Worm (Caenorhabditis elegans) whole organism, early embryonic: ENCODE results near the gene Y37H2A.1.

ENCODE experiments used
- B0310.2 ChIP-seq: sonication (generic microtip); optimal IDR thresholded peaks from 2 replicates; lab custom pipeline; 2016; ENCODE audit warnings: mild to moderate bottlenecking, missing genetic modification characterization, missing compliant biosample characterization
- F13C5.2 ChIP-seq: sonication (generic microtip); optimal IDR thresholded peaks from 2 replicates; lab custom pipeline; 2017; ENCODE audit warnings: mild to moderate bottlenecking, missing genetic modification characterization, inconsistent platforms, missing compliant biosample characterization
- aly-1 ChIP-seq: sonication (generic microtip); optimal IDR thresholded peaks from 2 replicates; lab custom pipeline; 2016; ENCODE audit warnings: missing genetic modification characterization, missing compliant biosample characterization
- ama-1 ChIP-seq: fragments of 150-350 bp; optimal IDR thresholded peaks from 2 replicates; lab custom pipeline; 2014
- ceh-13 ChIP-seq: fragments of 200-800 bp; sonication (Bioruptor generic); optimal IDR thresholded peaks from 2 replicates; lab custom pipeline; 2018; ENCODE audit warnings: mild to moderate bottlenecking, missing genetic modification characterization, missing compliant biosample characterization
- flt-1 ChIP-seq: fragments of 200-800 bp; sonication (Bioruptor generic); IDR thresholded peaks from 2 replicates; pipeline ENCODE4 v1.3.6; 2022; ENCODE audit warnings: missing genetic modification characterization, missing compliant biosample characterization
- hmbx-1 ChIP-seq: sonication (generic microtip); optimal IDR thresholded peaks from 2 replicates; lab custom pipeline; 2016; ENCODE audit warnings: mild to moderate bottlenecking, missing genetic modification characterization, missing compliant biosample characterization
- pes-1 ChIP-seq: fragments of 200-800 bp; sonication (Bioruptor generic); IDR thresholded peaks from 2 replicates; pipeline ENCODE4 v1.3.6; 2022; ENCODE audit warnings: missing genetic modification reagents, missing genetic modification characterization, missing compliant biosample characterization
- scrt-1 ChIP-seq: fragments of 200-800 bp; sonication (Bioruptor generic); IDR thresholded peaks from 2 replicates; pipeline ENCODE4 v1.3.6; 2022; ENCODE audit warnings: missing genetic modification characterization, missing compliant biosample characterization
- sea-1 ChIP-seq: fragments of 200-800 bp; sonication (Bioruptor generic); conservative IDR thresholded peaks from 2 replicates; pipeline ENCODE4 v1.3.6; 2022; ENCODE audit warnings: missing genetic modification characterization, missing compliant biosample characterization
- tbx-11 ChIP-seq: fragments of 200-800 bp; sonication (Bioruptor generic); IDR thresholded peaks from 2 replicates; pipeline ENCODE4 v1.3.6; 2022; ENCODE audit warnings: missing genetic modification characterization, missing compliant biosample characterization
- tbx-37 ChIP-seq: fragments of 200-800 bp; sonication (Bioruptor generic); conservative IDR thresholded peaks from 2 replicates; pipeline ENCODE4 v1.3.6; 2022; ENCODE audit warnings: missing genetic modification reagents, missing genetic modification characterization, missing compliant biosample characterization

- TF ChIP-seq pes-1 = no peak
- no peak for TF ChIP-seq flt-1 (GFP tag; lab: Robert Waterston, UW)
- TF ChIP-seq B0310.2 (tag; lab: Kevin White, UChicago) = no peak
- no peak for TF ChIP-seq scrt-1 (GFP tag; lab: Robert Waterston, UW)
- no peak for TF ChIP-seq tbx-37 (GFP tag; lab: Robert Waterston, UW)
- no peak for TF ChIP-seq sea-1 (GFP tag; lab: Robert Waterston, UW)
- no peak for TF ChIP-seq F13C5.2 (tag; lab: Kevin White, UChicago)
- TF ChIP-seq ama-1 = no peak
- no peak for TF ChIP-seq tbx-11 (GFP tag; lab: Robert Waterston, UW)
- TF ChIP-seq hmbx-1 (tag; lab: Kevin White, UChicago) = no peak
- TF ChIP-seq ceh-13 (GFP tag; lab: Kevin White, UChicago) = no peak
- TF ChIP-seq aly-1 = no peak
Observed at ce11 chrV:18091216-18091615, 16.9 kb upstream of the Y37H2A.1 start.
